Worm (Caenorhabditis elegans): ENCODE data around the gene K08B5.2.

- no peak for TF ChIP-seq C08G9.2 (tag; optimal IDR thresholded peaks at IDR 0.05)
- no peak for TF ChIP-seq lin-11 (tag; optimal IDR thresholded peaks at IDR 0.05)
- TF ChIP-seq ceh-34 (tag; optimal IDR thresholded peaks at IDR 0.05): no peak
- no peak for TF ChIP-seq K02D7.2 (tag; optimal IDR thresholded peaks at IDR 0.05)
- no peak for TF ChIP-seq elt-4 (tag; optimal IDR thresholded peaks at IDR 0.05)
- no peak for TF ChIP-seq nhr-11 (tag; optimal IDR thresholded peaks at IDR 0.05)
- no peak for TF ChIP-seq ceh-14 (tag; optimal IDR thresholded peaks at IDR 0.05)
- TF ChIP-seq C38D4.7 (GFP tag; optimal IDR thresholded peaks at IDR 0.05): no peak
- no peak for TF ChIP-seq sox-2 (GFP tag; IDR thresholded peaks at IDR 0.05)
- no peak for TF ChIP-seq ceh-9 (tag; optimal IDR thresholded peaks at IDR 0.05)
Observed at ce11 chrX:16594931-16595330, 41.2 kb upstream of the K08B5.2 start, which contains the start of gene cdh-9.

Data from whole organism, late embryonic.